Worm (Caenorhabditis elegans): ENCODE data around the gene R10D12.13.
A peak's percentile ranks its signal among the peaks of the same experiment; 100 is the strongest.

R10D12.13 gene

DNA sequence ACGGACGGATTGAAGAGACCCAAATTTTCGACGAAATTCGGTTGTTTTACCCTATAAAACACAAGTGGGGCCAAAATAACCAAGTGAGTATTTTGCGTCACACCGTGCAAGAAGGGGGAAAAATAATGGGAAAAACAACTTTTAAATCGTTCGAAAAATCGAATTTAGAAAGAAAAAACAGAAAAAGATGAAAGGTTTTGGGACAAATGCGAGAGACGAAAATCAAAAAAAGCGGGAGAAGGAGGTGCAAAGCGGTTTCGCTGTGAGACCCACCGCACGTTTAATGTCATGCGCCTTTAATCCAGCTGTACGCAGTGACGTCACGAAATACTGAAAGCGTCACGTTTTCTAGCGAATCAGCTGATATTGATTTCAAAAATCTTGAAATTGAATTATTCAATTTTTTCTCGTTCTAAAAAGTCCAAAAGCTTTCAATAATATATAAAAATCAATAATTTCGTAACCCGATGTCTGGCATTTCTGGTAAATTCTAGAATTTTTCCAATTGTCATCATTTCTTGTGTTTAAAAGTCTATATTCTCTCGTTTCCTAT is 49.9 kb downstream of the R10D12.13 start, which contains the start of the genes ddx-17 and aip-1 (continued):
- TF ChIP-seq nhr-102 (tag; optimal IDR thresholded peaks at IDR 0.05) (peak; percentile 44), Y48G9A.11 (GFP tag; IDR thresholded peaks at IDR 0.05) (no peak), lin-29 (GFP tag; IDR thresholded peaks at IDR 0.05) (no peak), spr-3 (GFP tag; optimal IDR thresholded peaks at IDR 0.05) (no peak), lir-3 (tag; optimal IDR thresholded peaks at IDR 0.05) (no peak), unc-39 (tag; optimal IDR thresholded peaks at IDR 0.05) (no peak), tag-97 (GFP tag; IDR thresholded peaks at IDR 0.05) (no peak), madf-9 (GFP tag; conservative IDR thresholded peaks at IDR 0.05) (no peak), F10B5.3 (tag; optimal IDR thresholded peaks at IDR 0.05) (no peak), set-16 (GFP tag; IDR thresholded peaks at IDR 0.05) (no peak), hlh-11 (tag; optimal IDR thresholded peaks at IDR 0.05) (peak; percentile 98), vab-7 (GFP tag; IDR thresholded peaks at IDR 0.05) (no peak), lsy-2 (tag; optimal IDR thresholded peaks at IDR 0.05) (peak; percentile 8 to 87), daf-12 (tag; optimal IDR thresholded peaks at IDR 0.05) (no peak), skn-1 (tag; optimal IDR thresholded peaks at IDR 0.05) (no peak), F37D6.2 (tag; optimal IDR thresholded peaks at IDR 0.05) (no peak), attf-4 (tag; optimal IDR thresholded peaks at IDR 0.05) (no peak), mxl-3 (GFP tag; optimal IDR thresholded peaks at IDR 0.05) (peak; percentile 42), arid-1 (GFP tag; conservative IDR thresholded peaks at IDR 0.05) (no peak), ceh-62 (tag; optimal IDR thresholded peaks at IDR 0.05) (no peak), aha-1 (tag) (peak; percentile 94), nhr-28 (tag; optimal IDR thresholded peaks at IDR 0.05) (peak; percentile 63), dmd-6 (GFP tag; IDR thresholded peaks at IDR 0.05) (peak; percentile 65), Y5F2A.4 (GFP tag; optimal IDR thresholded peaks at IDR 0.05) (no peak), mes-2 (tag; optimal IDR thresholded peaks at IDR 0.05; ENCODE audit: poor library complexity, severe bottlenecking) (peak; percentile 72), dpl-1 (GFP tag; optimal IDR thresholded peaks at IDR 0.05) (peak; percentile 77), lin-1 (GFP tag; IDR thresholded peaks at IDR 0.05) (no peak), ama-1 (optimal IDR thresholded peaks at IDR 0.05) (peak; percentile 75), hlh-30 (tag; optimal IDR thresholded peaks at IDR 0.05; ENCODE audit: insufficient read depth) (peak; percentile 96), fkh-10 (GFP tag; optimal IDR thresholded peaks at IDR 0.05) (peak; percentile 15), daf-16 (GFP tag; optimal IDR thresholded peaks at IDR 0.05) (no peak), daf-16 (tag; optimal IDR thresholded peaks at IDR 0.05) (peak; percentile 4), T26A8.4 (GFP tag; IDR thresholded peaks at IDR 0.05) (0 out of 2 replicates have a peak, but pooled peaks have one; percentile 57), nhr-48 (tag; optimal IDR thresholded peaks at IDR 0.05) (peak; percentile 30), egl-27 (tag; optimal IDR thresholded peaks at IDR 0.05) (no peak), sdz-12 (GFP tag; optimal IDR thresholded peaks at IDR 0.05) (no peak), T20F7.1 (GFP tag; optimal IDR thresholded peaks at IDR 0.05) (peak; percentile 72), nhr-10 (tag; optimal IDR thresholded peaks at IDR 0.05) (no peak), hmg-1.1 (GFP tag; IDR thresholded peaks at IDR 0.05) (peak; percentile 58), rbr-2 (tag; optimal IDR thresholded peaks at IDR 0.05) (peak; percentile 57), F49E8.2 (tag; optimal IDR thresholded peaks at IDR 0.05; ENCODE audit: borderline replicate concordance) (no peak), lin-13 (GFP tag; optimal IDR thresholded peaks at IDR 0.05) (peak; percentile 74), nhr-11 (tag; optimal IDR thresholded peaks at IDR 0.05) (peak; percentile 71), mxl-2 (GFP tag; conservative IDR thresholded peaks at IDR 0.05) (no peak), mdl-1 (tag; optimal IDR thresholded peaks at IDR 0.05) (peak in 1 of 2 experiments; percentile 60), mep-1 (tag; optimal IDR thresholded peaks at IDR 0.05) (peak; percentile 82), lin-38 (GFP tag; IDR thresholded peaks at IDR 0.05) (peak; percentile 73), dmd-9 (GFP tag; IDR thresholded peaks at IDR 0.05) (no peak), ceh-20 (GFP tag; IDR thresholded peaks at IDR 0.05) (peak; percentile 46; the same call in 1 of the 2 replicates), madf-5 (GFP tag; IDR thresholded peaks at IDR 0.05) (no peak), nhr-25 (tag; optimal IDR thresholded peaks at IDR 0.05; ENCODE audit: borderline replicate concordance, insufficient read depth) (peak; percentile 44)

All from whole organism, L4 larva.